Worm (Caenorhabditis elegans) whole organism, early embryonic: Measurements from ENCODE around the gene Y50E8A.6.

Experiments used
- B0310.2 ChIP-seq: sonication (generic microtip); optimal IDR thresholded peaks from 2 replicates; lab custom pipeline; 2016; ENCODE audit warnings: mild to moderate bottlenecking, missing genetic modification characterization, missing compliant biosample characterization
- aly-1 ChIP-seq: sonication (generic microtip); optimal IDR thresholded peaks from 2 replicates; lab custom pipeline; 2016; ENCODE audit warnings: missing genetic modification characterization, missing compliant biosample characterization
- ama-1 ChIP-seq: fragments of 150-350 bp; optimal IDR thresholded peaks from 2 replicates; lab custom pipeline; 2014
- ceh-13 ChIP-seq: fragments of 200-800 bp; sonication (Bioruptor generic); optimal IDR thresholded peaks from 2 replicates; lab custom pipeline; 2018; ENCODE audit warnings: mild to moderate bottlenecking, missing genetic modification characterization, missing compliant biosample characterization
- ets-7 ChIP-seq: sonication (generic microtip); optimal IDR thresholded peaks from 2 replicates; lab custom pipeline; 2016; ENCODE audit warnings: missing genotype, missing genetic modification characterization, missing compliant biosample characterization
- flt-1 ChIP-seq: fragments of 200-800 bp; sonication (Bioruptor generic); IDR thresholded peaks from 2 replicates; pipeline ENCODE4 v1.3.6; 2022; ENCODE audit warnings: missing genetic modification characterization, missing compliant biosample characterization
- hmg-4 ChIP-seq: fragments of 200-800 bp; sonication (Bioruptor generic); optimal IDR thresholded peaks from 2 replicates; lab custom pipeline; 2018; ENCODE audit warnings: mild to moderate bottlenecking, missing genetic modification characterization, missing compliant biosample characterization
- hnd-1 ChIP-seq: sonication (generic microtip); optimal IDR thresholded peaks from 2 replicates; lab custom pipeline; 2016; ENCODE audit warnings: missing genetic modification characterization, missing compliant biosample characterization
- pes-1 ChIP-seq: fragments of 200-800 bp; sonication (Bioruptor generic); IDR thresholded peaks from 2 replicates; pipeline ENCODE4 v1.3.6; 2022; ENCODE audit warnings: missing genetic modification reagents, missing genetic modification characterization, missing compliant biosample characterization
- scrt-1 ChIP-seq: fragments of 200-800 bp; sonication (Bioruptor generic); IDR thresholded peaks from 2 replicates; pipeline ENCODE4 v1.3.6; 2022; ENCODE audit warnings: missing genetic modification characterization, missing compliant biosample characterization
- sea-1 ChIP-seq: fragments of 200-800 bp; sonication (Bioruptor generic); conservative IDR thresholded peaks from 2 replicates; pipeline ENCODE4 v1.3.6; 2022; ENCODE audit warnings: missing genetic modification characterization, missing compliant biosample characterization
- tbx-11 ChIP-seq: fragments of 200-800 bp; sonication (Bioruptor generic); IDR thresholded peaks from 2 replicates; pipeline ENCODE4 v1.3.6; 2022; ENCODE audit warnings: missing genetic modification characterization, missing compliant biosample characterization
- tbx-37 ChIP-seq: fragments of 200-800 bp; sonication (Bioruptor generic); conservative IDR thresholded peaks from 2 replicates; pipeline ENCODE4 v1.3.6; 2022; ENCODE audit warnings: missing genetic modification reagents, missing genetic modification characterization, missing compliant biosample characterization
- tra-4 ChIP-seq: sonication (generic microtip); optimal IDR thresholded peaks from 2 replicates; lab custom pipeline; 2017; ENCODE audit warnings: missing genetic modification characterization, missing compliant biosample characterization

DNA sequence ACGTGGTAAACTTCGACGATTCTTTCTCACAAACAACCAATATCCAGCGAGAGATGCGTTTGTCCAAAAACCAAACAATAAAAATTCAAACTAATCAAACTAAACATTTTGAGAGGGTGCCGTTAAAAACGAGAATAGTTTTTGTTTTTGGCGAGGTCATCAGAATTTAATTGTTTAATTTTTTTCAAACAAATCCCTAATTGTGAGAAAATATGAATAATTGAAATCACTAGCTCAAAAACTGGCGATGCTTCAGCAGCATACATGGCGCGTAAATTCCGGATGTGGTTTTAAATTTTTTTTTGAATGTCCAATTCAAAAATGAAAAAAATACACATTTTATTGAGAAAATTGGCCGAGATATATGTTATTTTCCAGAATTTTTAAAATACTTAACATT, 21.6 kb downstream of the Y50E8A.6 start, which contains the start of gene R08A2.1:
- no peak for TF ChIP-seq ceh-13
- TF ChIP-seq ama-1 (lab: Kevin White, UChicago): no peak
- TF ChIP-seq tbx-11 (GFP tag; lab: Robert Waterston, UW): no peak
- no peak for TF ChIP-seq flt-1 (GFP tag; lab: Robert Waterston, UW)
- no peak for TF ChIP-seq tra-4 (tag; lab: Kevin White, UChicago)
- TF ChIP-seq aly-1: no peak
- no peak for TF ChIP-seq hnd-1
- TF ChIP-seq tbx-37 (GFP tag; lab: Robert Waterston, UW): no peak
- TF ChIP-seq ets-7 (tag; lab: Kevin White, UChicago): no peak
- no peak for TF ChIP-seq B0310.2 (tag; lab: Kevin White, UChicago)
- TF ChIP-seq sea-1: no peak
- TF ChIP-seq pes-1 (GFP tag; lab: Robert Waterston, UW): no peak
- no peak for TF ChIP-seq scrt-1 (GFP tag; lab: Robert Waterston, UW)
- no peak for TF ChIP-seq hmg-4 (GFP tag; lab: Kevin White, UChicago)
